Fruit fly (Drosophila melanogaster) Kc167 (cell line): Measurements from ENCODE around the gene bc10.

Experiments used
- Myc ChIP-seq: fragments of >200 bp; optimal IDR thresholded peaks from 2 replicates; lab custom pipeline; 2017; ENCODE audit warnings: missing external identifiers
- h ChIP-seq: fragments of >200 bp; optimal IDR thresholded peaks from 3 replicates; lab custom pipeline; 2018; ENCODE audit warnings: missing external identifiers
- insv ChIP-seq: fragments of >200 bp; optimal IDR thresholded peaks from 3 replicates; lab custom pipeline; 2018; ENCODE audit warnings: missing external identifiers
- psq ChIP-seq: fragments of >200 bp; optimal IDR thresholded peaks from 2 replicates; lab custom pipeline; 2017; ENCODE audit warnings: missing external identifiers
- ttk ChIP-seq: sonication (Bioruptor generic); optimal IDR thresholded peaks from 2 replicates; lab custom pipeline; 2017; ENCODE audit warnings: missing external identifiers

DNA sequence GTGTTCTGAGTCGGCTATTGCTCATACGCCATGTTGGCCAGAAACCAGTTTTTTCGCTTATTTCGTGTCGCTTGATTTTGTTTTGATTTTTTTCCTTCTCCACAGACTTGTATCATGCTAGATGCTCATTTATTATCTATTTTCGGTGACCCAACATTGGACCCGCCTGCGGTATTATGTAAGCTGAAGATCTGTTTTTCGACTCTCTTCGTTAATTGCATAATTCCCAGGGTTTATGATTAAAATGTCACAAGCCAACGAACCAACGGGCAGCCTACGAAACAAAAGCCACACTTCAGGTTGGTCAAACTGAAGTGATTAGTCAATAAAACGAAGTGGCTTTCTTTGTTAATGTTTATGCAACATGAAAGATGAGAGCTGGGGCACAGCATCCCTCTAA lies 13.6 kb downstream of the bc10 start:
- TF ChIP-seq h (lab: Kevin White, UChicago), result no peak
- TF ChIP-seq ttk (lab: Kevin White, UChicago), result no peak
- TF ChIP-seq insv (lab: Kevin White, UChicago), result no peak
- no peak for TF ChIP-seq Myc (lab: Kevin White, UChicago)
- TF ChIP-seq psq (lab: Kevin White, UChicago), result no peak
